Worm (Caenorhabditis elegans) whole organism, late embryonic: Measurements from ENCODE around the gene shw-1.

Experiments used
- F13H6.1 ChIP-seq: sonication (generic microtip); optimal IDR thresholded peaks from 2 replicates; lab custom pipeline; 2016; ENCODE audit warnings: missing genetic modification characterization, missing compliant biosample characterization
- K09A11.1 ChIP-seq: sonication (generic microtip); optimal IDR thresholded peaks from 2 replicates; lab custom pipeline; 2017; ENCODE audit warnings: antibody characterized with exemption, mild to moderate bottlenecking, missing genetic modification characterization, missing compliant biosample characterization; ENCODE audit not compliant: insufficient read depth
- T23F11.4 ChIP-seq: fragments of 200-800 bp; sonication (Bioruptor generic); optimal IDR thresholded peaks from 2 replicates; lab custom pipeline; 2018; ENCODE audit warnings: mild to moderate bottlenecking, missing genetic modification characterization, missing compliant biosample characterization
- ama-1 ChIP-seq: fragments of 150-350 bp; optimal IDR thresholded peaks from 2 replicates; lab custom pipeline; 2014
- ceh-14 ChIP-seq: sonication (generic microtip); optimal IDR thresholded peaks from 2 replicates; lab custom pipeline; 2016; ENCODE audit warnings: missing genotype, missing genetic modification characterization, missing compliant biosample characterization
- ceh-19 ChIP-seq: fragments of 200-800 bp; sonication (Bioruptor generic); optimal IDR thresholded peaks from 2 replicates; lab custom pipeline; 2018; ENCODE audit warnings: mild to moderate bottlenecking, missing genetic modification characterization, missing compliant biosample characterization
- ceh-2 ChIP-seq: sonication (generic microtip); optimal IDR thresholded peaks from 2 replicates; lab custom pipeline; 2016; ENCODE audit warnings: missing genotype, missing genetic modification characterization, missing compliant biosample characterization
- ceh-22 ChIP-seq: sonication (generic microtip); optimal IDR thresholded peaks from 2 replicates; lab custom pipeline; 2017; ENCODE audit warnings: missing biosample characterization, missing genetic modification characterization
- ceh-24 ChIP-seq: sonication (generic microtip); optimal IDR thresholded peaks from 2 replicates; lab custom pipeline; 2016; ENCODE audit warnings: mild to moderate bottlenecking, missing genetic modification characterization, missing compliant biosample characterization
- ceh-30 ChIP-seq: fragments of 150-350 bp; optimal IDR thresholded peaks from 2 replicates; lab custom pipeline; 2014; ENCODE audit warnings: missing biosample characterization, missing genetic modification characterization
- ceh-31 ChIP-seq: sonication (generic microtip); optimal IDR thresholded peaks from 2 replicates; lab custom pipeline; 2016; ENCODE audit warnings: missing genetic modification characterization, missing compliant biosample characterization
- ceh-34 ChIP-seq: sonication (generic microtip); optimal IDR thresholded peaks from 2 replicates; lab custom pipeline; 2016; ENCODE audit warnings: mild to moderate bottlenecking, missing genetic modification characterization, missing compliant biosample characterization
- ceh-45 ChIP-seq: fragments of 200-800 bp; sonication (Bioruptor generic); IDR thresholded peaks from 2 replicates; pipeline ENCODE4 v1.3.6; 2022; ENCODE audit warnings: missing genetic modification reagents, missing genetic modification characterization, missing compliant biosample characterization
- ceh-48 ChIP-seq: sonication (generic microtip); optimal IDR thresholded peaks from 2 replicates; lab custom pipeline; 2016; ENCODE audit warnings: missing genetic modification characterization, inconsistent platforms, missing compliant biosample characterization
- ceh-9 ChIP-seq: sonication (generic microtip); optimal IDR thresholded peaks from 2 replicates; lab custom pipeline; 2016; ENCODE audit warnings: mild to moderate bottlenecking, missing genetic modification characterization, inconsistent platforms, missing compliant biosample characterization
- che-1 ChIP-seq: sonication (generic microtip); optimal IDR thresholded peaks from 2 replicates; lab custom pipeline; 2016; ENCODE audit warnings: mild to moderate bottlenecking, missing genetic modification characterization, missing compliant biosample characterization
- dmd-4 ChIP-seq: sonication (generic microtip); optimal IDR thresholded peaks from 2 replicates; lab custom pipeline; 2016; ENCODE audit warnings: borderline replicate concordance, missing genetic modification characterization, missing compliant biosample characterization
- elt-4 ChIP-seq: sonication (generic microtip); optimal IDR thresholded peaks from 2 replicates; lab custom pipeline; 2016; ENCODE audit warnings: missing genetic modification characterization, missing compliant biosample characterization
- ets-4 ChIP-seq: sonication (generic microtip); optimal IDR thresholded peaks from 2 replicates; lab custom pipeline; 2016; ENCODE audit warnings: missing genetic modification characterization, missing compliant biosample characterization
- fax-1 ChIP-seq: sonication (generic microtip); optimal IDR thresholded peaks from 2 replicates; lab custom pipeline; 2016; ENCODE audit warnings: missing genotype, missing genetic modification characterization, missing compliant biosample characterization
- fkh-10 ChIP-seq: fragments of 150-350 bp; optimal IDR thresholded peaks from 2 replicates; lab custom pipeline; 2014; ENCODE audit warnings: missing biosample characterization, missing genetic modification reagents, missing genetic modification characterization
- gmeb-2 ChIP-seq: sonication (generic microtip); optimal IDR thresholded peaks from 2 replicates; lab custom pipeline; 2016; ENCODE audit warnings: missing genetic modification characterization, inconsistent platforms, missing compliant biosample characterization
- hlh-15 ChIP-seq: sonication (generic microtip); optimal IDR thresholded peaks from 2 replicates; lab custom pipeline; 2016; ENCODE audit warnings: missing genetic modification characterization, missing compliant biosample characterization
- hlh-30 ChIP-seq: sonication (generic microtip); optimal IDR thresholded peaks from 2 replicates; lab custom pipeline; 2017; ENCODE audit warnings: antibody characterized with exemption, missing genetic modification characterization, missing compliant biosample characterization; ENCODE audit not compliant: insufficient read depth
- lim-6 ChIP-seq: sonication (generic microtip); optimal IDR thresholded peaks from 2 replicates; lab custom pipeline; 2016; ENCODE audit warnings: missing genetic modification characterization, missing compliant biosample characterization
- madf-2 ChIP-seq: sonication (generic microtip); optimal IDR thresholded peaks from 2 replicates; lab custom pipeline; 2017; ENCODE audit warnings: missing genetic modification characterization, missing compliant biosample characterization
- nfya-1 ChIP-seq: sonication (generic microtip); optimal IDR thresholded peaks from 2 replicates; lab custom pipeline; 2017; ENCODE audit warnings: missing genetic modification characterization, mild to moderate bottlenecking, missing compliant biosample characterization, antibody characterized with exemption, moderate library complexity
- nhr-11 ChIP-seq: fragments of 150-350 bp; optimal IDR thresholded peaks from 2 replicates; lab custom pipeline; 2014; ENCODE audit warnings: missing biosample characterization, missing genetic modification characterization
- npax-4 ChIP-seq: sonication (generic microtip); optimal IDR thresholded peaks from 2 replicates; lab custom pipeline; 2016; ENCODE audit warnings: missing genetic modification characterization, missing compliant biosample characterization
- odd-2 ChIP-seq: sonication (generic microtip); optimal IDR thresholded peaks from 2 replicates; lab custom pipeline; 2017; ENCODE audit warnings: antibody characterized with exemption, mild to moderate bottlenecking, missing genetic modification characterization, missing compliant biosample characterization
- pag-3 ChIP-seq: sonication (generic microtip); optimal IDR thresholded peaks from 2 replicates; lab custom pipeline; 2016; ENCODE audit warnings: missing compliant biosample characterization, missing genetic modification characterization, borderline replicate concordance
- pha-2 ChIP-seq: sonication (generic microtip); optimal IDR thresholded peaks from 2 replicates; lab custom pipeline; 2017; ENCODE audit warnings: mild to moderate bottlenecking, missing genetic modification characterization, missing compliant biosample characterization
- pha-4 ChIP-seq: fragments of 150-350 bp; optimal IDR thresholded peaks from 2 replicates; lab custom pipeline; 2018; ENCODE audit warnings: missing biosample characterization, missing genetic modification reagents, missing genetic modification characterization
- rnt-1 ChIP-seq: sonication (generic microtip); optimal IDR thresholded peaks from 2 replicates; lab custom pipeline; 2016; ENCODE audit warnings: missing genetic modification characterization, missing compliant biosample characterization
- sdc-2 ChIP-seq: sonication (generic microtip); optimal IDR thresholded peaks from 2 replicates; lab custom pipeline; 2016; ENCODE audit warnings: missing genotype, missing genetic modification characterization, missing compliant biosample characterization
- sox-4 ChIP-seq: sonication (generic microtip); optimal IDR thresholded peaks from 2 replicates; lab custom pipeline; 2017; ENCODE audit warnings: mild to moderate bottlenecking, missing genetic modification characterization, inconsistent platforms, missing compliant biosample characterization
- syd-9 ChIP-seq: sonication (generic microtip); optimal IDR thresholded peaks from 2 replicates; lab custom pipeline; 2016; ENCODE audit warnings: mild to moderate bottlenecking, missing genetic modification characterization, moderate library complexity, missing compliant biosample characterization
- tbx-2 ChIP-seq: sonication (generic microtip); optimal IDR thresholded peaks from 2 replicates; lab custom pipeline; 2016; ENCODE audit warnings: missing genetic modification characterization, missing compliant biosample characterization
- tbx-7 ChIP-seq: sonication (generic microtip); optimal IDR thresholded peaks from 2 replicates; lab custom pipeline; 2016; ENCODE audit warnings: missing genotype, missing genetic modification characterization, missing compliant biosample characterization
- ttx-3 ChIP-seq: sonication (generic microtip); optimal IDR thresholded peaks from 2 replicates; lab custom pipeline; 2016; ENCODE audit warnings: missing genetic modification reagents, missing genetic modification characterization, missing compliant biosample characterization
- unc-3 ChIP-seq, 2 experiments: fragments of 200-800 bp in 1 of 2; sonication (Bioruptor generic) in 1 of 2; sonication (generic microtip) in 1 of 2; conservative IDR thresholded peaks in 1 of 2; optimal IDR thresholded peaks in 1 of 2; 2 replicates each; pipeline versions ENCODE4 v1.3.6 to Lab custom; 2016 to 2022; ENCODE audit warnings: missing compliant biosample characterization in 2 of 2, missing genetic modification characterization in 2 of 2, missing genetic modification reagents in 1 of 2
- unc-42 ChIP-seq: sonication (generic microtip); optimal IDR thresholded peaks from 2 replicates; lab custom pipeline; 2016; ENCODE audit warnings: missing genotype, missing genetic modification characterization, missing compliant biosample characterization
- unc-55 ChIP-seq: sonication (generic microtip); optimal IDR thresholded peaks from 2 replicates; lab custom pipeline; 2017; ENCODE audit warnings: missing biosample characterization, missing genetic modification reagents, missing genetic modification characterization
- unc-86 ChIP-seq: sonication (generic microtip); optimal IDR thresholded peaks from 2 replicates; lab custom pipeline; 2016; ENCODE audit warnings: missing genetic modification characterization, missing compliant biosample characterization
- zip-5 ChIP-seq: sonication (generic microtip); optimal IDR thresholded peaks from 2 replicates; lab custom pipeline; 2016; ENCODE audit warnings: missing genetic modification characterization, missing compliant biosample characterization
- ztf-16 ChIP-seq: sonication (generic microtip); optimal IDR thresholded peaks from 2 replicates; lab custom pipeline; 2017; ENCODE audit warnings: missing genetic modification characterization, missing compliant biosample characterization

The shw-1 gene

DNA sequence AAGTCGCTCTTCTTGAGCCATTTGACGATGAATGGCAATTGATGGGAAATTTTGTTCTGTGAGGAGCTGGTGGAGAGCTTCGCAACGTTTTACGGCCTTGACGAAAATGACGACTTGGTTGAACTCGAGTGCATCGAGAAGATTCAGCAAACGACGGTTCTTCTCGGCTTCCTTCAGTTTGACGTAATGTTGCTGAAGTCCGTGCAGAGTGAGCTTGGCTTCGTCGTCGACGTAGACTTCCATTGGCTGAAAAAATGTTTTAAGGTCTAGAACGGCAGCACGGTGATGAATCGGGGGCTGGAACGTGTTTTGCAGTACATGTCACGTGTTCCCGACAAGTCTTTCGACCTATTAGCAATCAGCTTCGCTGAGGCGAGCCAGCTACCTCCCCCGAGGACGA, 6.2 kb upstream of the shw-1 start:
- TF ChIP-seq unc-3 (GFP tag; conservative IDR thresholded peaks at IDR 0.05; lab: Robert Waterston, UW): no peak
- TF ChIP-seq unc-3 (tag; optimal IDR thresholded peaks at IDR 0.05; lab: Kevin White, UChicago): no peak
- no peak for TF ChIP-seq ets-4 (tag; lab: Kevin White, UChicago)
- TF ChIP-seq, all 69 proteins: peak for 0

DNA sequence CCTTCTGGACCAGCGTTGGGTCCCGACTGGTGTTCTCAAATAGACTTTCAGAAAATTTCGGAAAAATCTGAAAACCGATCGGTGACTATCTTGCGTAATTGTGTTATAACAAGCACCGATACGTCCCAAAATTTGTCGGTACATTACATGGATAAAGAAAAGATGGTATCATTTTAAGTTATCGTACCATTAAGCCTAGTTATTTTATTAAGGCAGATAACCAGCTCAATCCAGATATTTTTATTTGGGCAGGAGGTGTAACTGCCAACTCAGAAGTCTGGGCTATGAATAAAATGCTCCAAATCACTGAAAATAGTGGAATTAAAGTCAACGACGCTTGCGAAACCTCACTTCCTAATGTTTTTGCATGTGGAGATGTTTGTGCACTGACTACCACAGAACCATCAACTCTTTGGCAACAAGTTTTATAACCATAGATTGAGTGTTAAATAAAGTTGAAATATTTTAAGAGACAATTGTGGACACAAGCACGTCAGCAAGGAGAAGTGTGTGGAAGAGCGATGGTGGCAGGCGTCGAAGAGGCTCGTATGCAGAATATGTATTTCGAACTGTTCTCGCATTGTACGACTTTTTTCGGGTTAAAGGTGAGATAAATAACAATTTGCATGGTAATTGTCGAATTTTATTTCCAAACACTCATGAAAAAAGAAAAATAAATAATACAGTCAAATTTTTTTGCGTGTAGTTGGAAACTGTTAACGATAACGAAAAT, 5.1 kb upstream of the shw-1 start:
- no peak for TF ChIP-seq pha-4 (tag; lab: Kevin White, UChicago)
- TF ChIP-seq tbx-2: no peak
- no peak for TF ChIP-seq sdc-2 (tag; lab: Kevin White, UChicago)
- TF ChIP-seq ets-4 (tag; lab: Kevin White, UChicago): no peak
- TF ChIP-seq ttx-3 (tag; lab: Kevin White, UChicago): no peak

DNA sequence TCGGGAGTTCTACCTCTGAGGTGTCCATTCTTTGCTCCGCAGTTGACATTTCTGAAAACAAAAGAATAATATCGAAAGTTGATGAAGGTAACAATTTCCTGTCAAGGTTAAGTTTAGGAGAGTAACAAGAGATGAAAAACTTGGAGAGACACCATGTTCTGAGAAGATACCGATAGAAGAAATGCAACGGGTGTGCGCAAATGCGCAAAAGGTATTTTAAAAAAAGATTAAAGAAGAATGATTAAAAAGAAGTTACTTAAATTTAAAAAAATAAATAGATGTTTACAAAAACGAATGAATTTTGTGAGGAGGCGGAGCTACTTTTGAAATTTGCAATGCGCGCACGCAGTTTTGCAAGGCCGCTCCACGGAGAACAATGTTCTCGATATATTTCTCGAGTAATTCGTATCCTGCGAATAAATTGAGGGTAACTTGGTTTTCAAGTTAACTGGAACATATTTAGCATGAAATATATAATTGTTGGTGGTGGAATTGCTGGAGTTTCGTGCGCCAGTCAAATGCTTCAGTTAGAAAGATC, 3.8 kb upstream of the shw-1 start, which contains the start of the genes ran-3 and C26D10.3:
Gene ran-3, minus strand, starts transcription at position 51 of the 538 bp plus-strand sequence.
Gene C26D10.3, plus strand, starts transcription at position 385 of the 538 bp plus-strand sequence.
- TF ChIP-seq ceh-30 (tag; lab: Kevin White, UChicago): no peak
- TF ChIP-seq zip-5: peak; percentile 40
- peak; percentile 45 for TF ChIP-seq ceh-2 (tag; lab: Kevin White, UChicago)
- no peak for TF ChIP-seq F13H6.1 (tag; lab: Kevin White, UChicago)
- TF ChIP-seq unc-3 (GFP tag; conservative IDR thresholded peaks at IDR 0.05; lab: Robert Waterston, UW): no peak
- TF ChIP-seq unc-3 (tag; optimal IDR thresholded peaks at IDR 0.05; lab: Kevin White, UChicago): no peak
- TF ChIP-seq nfya-1 (tag; lab: Kevin White, UChicago): peak; percentile 75
- peak; percentile 18 for TF ChIP-seq T23F11.4 (GFP tag; lab: Kevin White, UChicago)
- TF ChIP-seq fax-1 (tag; lab: Kevin White, UChicago): peak; percentile 26
- peak; percentile 24 for TF ChIP-seq unc-86
- no peak for TF ChIP-seq K09A11.1 (tag; lab: Kevin White, UChicago)
- peak; percentile 10 for TF ChIP-seq ceh-34 (tag; lab: Kevin White, UChicago)
- TF ChIP-seq ceh-22 (tag; lab: Kevin White, UChicago): no peak
- no peak for TF ChIP-seq ceh-19 (GFP tag; lab: Kevin White, UChicago)
- no peak for TF ChIP-seq sox-4 (tag; lab: Kevin White, UChicago)
- TF ChIP-seq rnt-1 (tag; lab: Kevin White, UChicago): peak; percentile 15
- no peak for TF ChIP-seq madf-2 (tag; lab: Kevin White, UChicago)
- peak; percentile 53 for TF ChIP-seq ceh-14
- TF ChIP-seq ceh-31: peak; percentile 47
- no peak for TF ChIP-seq ets-4 (tag; lab: Kevin White, UChicago)
- peak; percentile 37 for TF ChIP-seq pha-2 (tag; lab: Kevin White, UChicago)
- no peak for TF ChIP-seq hlh-15 (tag; lab: Kevin White, UChicago)
- TF ChIP-seq lim-6: no peak
- no peak for TF ChIP-seq pag-3 (tag; lab: Kevin White, UChicago)
- TF ChIP-seq ceh-24: no peak
- no peak for TF ChIP-seq hlh-30 (tag; lab: Kevin White, UChicago)
- peak; percentile 13 for TF ChIP-seq che-1 (tag; lab: Kevin White, UChicago)
- peak; percentile 50 for TF ChIP-seq tbx-2
- no peak for TF ChIP-seq unc-55
- no peak for TF ChIP-seq fkh-10 (GFP tag; lab: Kevin White, UChicago)
- peak; percentile 9 for TF ChIP-seq syd-9
- no peak for TF ChIP-seq ceh-9 (tag; lab: Kevin White, UChicago)
- no peak for TF ChIP-seq nhr-11 (tag; lab: Kevin White, UChicago)
- TF ChIP-seq elt-4 (tag; lab: Kevin White, UChicago): no peak
- TF ChIP-seq odd-2 (tag; lab: Kevin White, UChicago): no peak
- TF ChIP-seq unc-42 (tag; lab: Kevin White, UChicago): peak; percentile 18
- TF ChIP-seq ama-1 (lab: Kevin White, UChicago): no peak
- TF ChIP-seq ceh-48 (tag; lab: Kevin White, UChicago): no peak
- TF ChIP-seq npax-4 (tag; lab: Kevin White, UChicago): no peak
- TF ChIP-seq ztf-16 (tag; lab: Kevin White, UChicago): no peak
- no peak for TF ChIP-seq ceh-45 (GFP tag; lab: Robert Waterston, UW)
- TF ChIP-seq tbx-7: no peak
- TF ChIP-seq gmeb-2 (tag; lab: Kevin White, UChicago): peak; percentile 42
- no peak for TF ChIP-seq dmd-4
